Fruit fly (Drosophila melanogaster): ENCODE measurements around the gene CG15394.

CG15394 gene

DNA sequence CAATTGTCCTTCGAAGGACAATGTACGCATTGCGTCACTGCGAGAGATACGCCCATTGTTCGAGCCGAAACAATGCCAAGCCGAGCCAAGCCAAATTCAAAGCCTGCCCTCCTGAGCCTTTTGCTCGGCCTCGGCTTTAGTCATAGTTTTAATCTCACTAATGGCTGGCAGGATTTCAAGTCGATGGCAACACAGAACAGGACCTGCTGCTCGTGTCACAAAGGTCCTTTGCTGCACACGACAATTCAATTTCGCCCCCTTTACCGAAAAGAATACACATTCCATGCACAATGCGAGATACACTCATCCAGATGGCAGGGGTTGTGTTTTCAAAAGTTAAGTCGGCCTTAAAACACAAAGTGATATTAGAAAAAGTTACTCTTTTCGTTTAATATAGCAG, at the start of gene CG15394:
TSS of gene CG15394 (plus strand) at position 301 of the 400 bp plus-strand sequence.
- TF ChIP-seq CG6276 (GFP tag; optimal IDR thresholded peaks at IDR 0.05) (no peak), CG3032 (tag; optimal IDR thresholded peaks at IDR 0.05) (no peak), CG11762 (GFP tag; optimal IDR thresholded peaks at IDR 0.05; ENCODE audit: insufficient read depth) (no peak)

DNA sequence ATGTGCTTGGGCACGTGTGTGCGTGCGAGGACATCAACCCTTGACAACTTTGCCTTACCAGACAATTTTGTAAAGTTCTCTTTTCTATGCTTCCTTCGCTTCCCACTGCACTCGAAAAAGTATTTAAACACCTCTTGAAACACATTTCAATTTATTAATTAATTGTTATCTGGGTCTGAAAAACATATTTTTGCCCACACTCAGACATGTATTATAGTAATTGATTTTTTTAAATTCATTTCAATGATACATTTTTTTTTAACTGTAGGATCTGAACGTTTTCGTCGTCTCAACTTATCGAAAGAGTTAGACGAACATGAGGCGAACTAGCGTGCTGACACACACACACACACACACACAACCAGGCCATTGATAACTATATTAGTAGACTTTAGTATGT, 49.2 kb upstream of the CG15394 start:
- TF ChIP-seq Gug (GFP tag; IDR thresholded peaks at IDR 0.05) (0 out of 2 replicates have a peak, but pooled peaks have one; percentile 21), Eip78C (GFP tag) (peak; percentile 23), Blimp-1 (GFP tag; optimal IDR thresholded peaks at IDR 0.05) (no peak), Sox102F (GFP tag; optimal IDR thresholded peaks at IDR 0.05) (no peak), eg (GFP tag; IDR thresholded peaks at IDR 0.05) (0 out of 3 replicates have a peak, but pooled peaks have one; percentile 27), CG32006 (GFP tag; optimal IDR thresholded peaks at IDR 0.05) (peak; percentile 20), CG8119 (GFP tag; IDR thresholded peaks at IDR 0.05) (0 out of 3 replicates have a peak, but pooled peaks have one; percentile 37), CG15336 (GFP tag; IDR thresholded peaks at IDR 0.05) (0 out of 2 replicates have a peak, but pooled peaks have one; percentile 17)

DNA sequence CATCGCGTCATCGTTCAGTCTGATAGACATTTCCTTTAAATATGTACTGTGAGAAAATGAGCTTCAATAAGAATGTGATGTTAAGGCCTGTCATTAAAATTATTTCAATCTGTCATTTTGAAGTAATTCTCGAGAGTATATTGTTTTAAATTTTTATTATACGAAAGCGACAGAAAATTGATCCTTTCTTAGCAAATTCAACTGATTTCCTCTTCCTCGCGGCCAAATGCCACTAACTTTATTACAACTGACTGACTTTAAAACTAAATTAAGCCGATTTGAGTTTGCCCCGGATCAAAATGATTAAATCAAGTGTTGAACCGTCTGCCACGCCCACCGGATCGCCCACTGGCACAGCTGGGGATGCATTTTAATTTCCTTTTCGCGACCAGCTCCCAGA, 38.9 kb upstream of the CG15394 start, which contains the start of gene CG3515:
TSS of gene CG3515 (minus strand) at position 101 of the 400 bp plus-strand sequence.
- TF ChIP-seq dsx (GFP tag; optimal IDR thresholded peaks at IDR 0.05; ENCODE audit: poor library complexity, severe bottlenecking), result no peak
- TF ChIP-seq Ets96B (tag; optimal IDR thresholded peaks at IDR 0.05), result no peak

DNA sequence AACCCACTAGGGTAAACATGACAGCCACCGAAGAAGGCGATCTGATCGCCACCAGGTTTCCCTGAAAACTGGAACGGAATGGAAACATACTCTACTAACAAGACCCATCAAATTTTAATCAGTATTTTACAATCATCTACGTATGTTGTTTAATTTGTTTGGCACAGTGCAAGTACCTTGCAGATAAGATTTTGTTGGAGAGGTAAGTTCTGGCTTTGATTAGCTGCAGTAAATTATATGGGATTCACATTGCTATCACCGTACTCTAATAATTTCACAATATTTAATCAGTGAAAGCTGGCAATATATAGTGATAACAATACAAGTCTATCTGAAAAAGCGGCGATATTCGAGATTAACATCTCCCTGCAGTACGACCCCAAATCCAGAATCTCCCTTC, 26.9 kb upstream of the CG15394 start, which contains the start of gene Cyp309a1:
TSS of gene Cyp309a1 (minus strand) at position 73 of the 400 bp plus-strand sequence.
- TF ChIP-seq svp (GFP tag), result peak; percentile 74
- TF ChIP-seq CG6163 (GFP tag; IDR thresholded peaks at IDR 0.05), result no peak
- TF ChIP-seq Eip93F (GFP tag; optimal IDR thresholded peaks at IDR 0.05), result no peak
- peak; percentile 25 for TF ChIP-seq vri (GFP tag; optimal IDR thresholded peaks at IDR 0.05)

DNA sequence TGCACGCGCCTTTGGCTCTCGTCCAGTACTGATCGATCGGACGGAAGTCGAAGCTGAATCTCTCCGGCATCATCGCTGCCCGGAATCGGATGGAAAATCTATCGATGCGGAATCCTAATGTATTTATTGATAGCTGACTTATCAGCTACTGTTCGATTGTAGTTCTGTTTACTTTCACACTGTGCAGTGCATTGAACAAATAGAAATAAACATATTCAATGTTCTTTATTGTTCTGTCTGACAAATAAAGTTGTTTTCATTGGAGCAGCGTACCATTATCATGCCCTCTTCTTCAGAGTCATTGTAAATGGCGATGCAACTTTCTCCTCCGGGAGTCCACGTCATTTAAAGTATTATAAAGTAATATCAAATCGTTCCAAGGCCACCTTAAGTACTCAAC, 18.7 kb upstream of the CG15394 start, which contains the start of gene Cyp309a2:
TSS of gene Cyp309a2 (minus strand) at position 101 of the 400 bp plus-strand sequence.
- TF ChIP-seq acj6 (GFP tag; optimal IDR thresholded peaks at IDR 0.05) (no peak), Eip78C (GFP tag) (peak; percentile 31)

DNA sequence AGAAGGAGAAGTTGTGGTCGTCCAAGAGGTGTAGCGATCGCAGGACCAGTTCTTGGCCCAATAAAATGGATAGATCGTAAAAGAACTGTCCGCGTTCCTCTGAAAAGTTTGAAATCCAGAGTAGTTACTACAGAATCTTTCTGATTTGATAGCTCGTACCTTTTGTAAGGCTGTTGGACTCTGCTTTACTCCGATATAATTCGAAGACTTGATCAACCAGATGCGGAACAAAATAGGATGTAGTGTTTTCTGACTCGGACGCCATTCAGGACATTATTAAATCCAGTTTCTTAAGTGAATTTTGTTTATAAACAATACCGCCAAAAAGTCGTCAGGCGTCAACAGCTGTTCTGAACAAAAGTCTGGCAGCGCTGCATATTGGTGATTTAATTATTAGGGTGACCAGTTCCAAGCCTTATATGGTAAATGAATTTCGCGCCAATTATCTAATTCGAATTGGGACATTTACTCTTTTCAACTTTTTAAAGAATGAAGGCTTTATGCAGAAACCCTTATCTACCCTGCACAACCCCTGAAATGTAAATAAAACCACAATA, 16.9 kb upstream of the CG15394 start, which contains the start of the genes Rad1 and Sws1:
TSS of gene Rad1 (minus strand) at position 336 of the 557 bp plus-strand sequence.
TSS of gene Sws1 (minus strand) at position 336 of the 557 bp plus-strand sequence.
- TF ChIP-seq CG3032 (tag; optimal IDR thresholded peaks at IDR 0.05) (no peak), CG8319 (GFP tag; optimal IDR thresholded peaks at IDR 0.05) (peak; percentile 8)

DNA sequence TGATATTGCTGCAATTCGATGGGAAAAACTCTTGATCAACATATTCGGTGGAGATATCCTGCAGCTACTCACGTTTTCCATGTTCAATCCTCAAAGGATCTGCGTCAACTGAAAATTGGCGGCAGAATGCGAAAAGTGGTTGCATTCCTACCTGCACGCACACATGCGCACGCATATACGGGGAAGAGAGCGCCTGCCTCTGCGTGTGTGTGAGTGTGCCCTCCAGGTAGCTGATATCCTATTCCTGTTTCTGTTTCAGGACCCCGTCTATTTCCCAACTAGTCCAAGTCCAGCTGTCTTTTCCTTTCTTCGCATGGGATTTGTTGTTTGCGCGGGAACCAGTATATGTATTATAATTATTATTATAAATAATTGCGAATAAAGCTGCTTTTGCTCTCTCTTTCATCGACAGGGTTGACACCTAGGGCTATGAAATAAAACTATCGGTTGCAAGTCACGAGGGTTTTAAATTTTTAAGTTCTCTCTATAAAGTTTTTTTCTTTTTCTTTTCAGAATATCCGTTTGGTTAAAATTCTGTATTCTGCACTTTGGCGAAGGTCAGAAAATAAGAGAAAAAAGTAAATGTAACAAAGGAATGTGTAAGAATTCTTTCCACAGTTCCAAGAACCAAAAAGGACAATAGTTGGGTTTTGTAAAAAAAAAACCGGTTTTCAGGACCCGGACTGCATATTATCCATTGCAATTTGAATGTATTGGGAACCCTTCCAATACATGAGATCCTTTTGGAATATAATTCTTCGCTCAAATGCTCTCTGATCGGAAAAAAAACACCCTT, 14.9 kb upstream of the CG15394 start, which contains the start of gene insv:
TSS of gene insv (minus strand) at position 433 of the 796 bp plus-strand sequence.
- TF ChIP-seq fd85E (GFP tag; optimal IDR thresholded peaks at IDR 0.05) (no peak), esn (GFP tag; optimal IDR thresholded peaks at IDR 0.05) (peak; percentile 20), CG4318 (GFP tag; optimal IDR thresholded peaks at IDR 0.05) (no peak), Hr39 (GFP tag; optimal IDR thresholded peaks at IDR 0.05) (peak; percentile 17), Sox14 (GFP tag; optimal IDR thresholded peaks at IDR 0.05) (peak; percentile 4), CG16779 (tag; optimal IDR thresholded peaks at IDR 0.05) (no peak), Met (GFP tag; optimal IDR thresholded peaks at IDR 0.05) (no peak), Ets21C (GFP tag; optimal IDR thresholded peaks at IDR 0.05) (no peak), CG11762 (GFP tag; optimal IDR thresholded peaks at IDR 0.05; ENCODE audit: insufficient read depth) (no peak), CG34406 (GFP tag; optimal IDR thresholded peaks at IDR 0.05) (no peak), Eip78C (GFP tag) (no peak), CG31627 (GFP tag; optimal IDR thresholded peaks at IDR 0.05) (no peak), CG6276 (GFP tag; optimal IDR thresholded peaks at IDR 0.05) (no peak)
